Fruit fly (Drosophila melanogaster) whole organism, embryonic: ENCODE results near the gene SPoCk.
A peak's percentile ranks its signal among the peaks of the same experiment; 100 is the strongest.
"Not testable (repeated sequence)": the region's sequence is repeated elsewhere in the genome, so short reads cannot be mapped to it uniquely, and the experiment has no call there.

ENCODE experiments used
- Adf1 ChIP-seq: fragments of 200-800 bp; sonication (Bioruptor generic); IDR thresholded peaks from 2 replicates; pipeline ENCODE4 v1.3.6; 2022; ENCODE audit warnings: missing biosample characterization, missing genetic modification characterization
- Bgb ChIP-seq: fragments of 200-800 bp; sonication (Bioruptor generic); IDR thresholded peaks from 2 replicates; pipeline ENCODE4 v1.3.6; 2022; ENCODE audit warnings: missing biosample characterization, missing genetic modification characterization; ENCODE audit not compliant: partially characterized antibody
- CG10267 ChIP-seq: fragments of 200-800 bp; sonication (Bioruptor generic); optimal IDR thresholded peaks from 2 replicates; lab custom pipeline; 2018; ENCODE audit warnings: missing biosample characterization, mild to moderate bottlenecking, missing genetic modification characterization, moderate library complexity
- CG13624 ChIP-seq: fragments of 200-800 bp; sonication (Bioruptor generic); optimal IDR thresholded peaks from 2 replicates; lab custom pipeline; 2016; ENCODE audit warnings: missing biosample characterization, missing genetic modification characterization
- CG16779 ChIP-seq: fragments of 200-800 bp; sonication (Bioruptor generic); IDR thresholded peaks from 2 replicates; pipeline ENCODE4 v1.3.6; 2022; ENCODE audit warnings: missing biosample characterization, missing genetic modification characterization
- CG17568 ChIP-seq: fragments of 200-800 bp; sonication (Bioruptor generic); optimal IDR thresholded peaks from 2 replicates; lab custom pipeline; 2018; ENCODE audit warnings: missing biosample characterization, mild to moderate bottlenecking, missing genetic modification characterization, moderate library complexity
- CG18476 ChIP-seq: fragments of 200-800 bp; sonication (Bioruptor generic); optimal IDR thresholded peaks from 2 replicates; lab custom pipeline; 2016; ENCODE audit warnings: missing biosample characterization, mild to moderate bottlenecking, missing genetic modification characterization
- CG2199 ChIP-seq: fragments of 200-800 bp; sonication (Bioruptor generic); IDR thresholded peaks from 3 replicates; pipeline ENCODE4 v1.3.6; 2022; ENCODE audit warnings: missing biosample characterization, missing genetic modification characterization
- CG33213 ChIP-seq: fragments of 200-800 bp; sonication (Bioruptor generic); optimal IDR thresholded peaks from 3 replicates; lab custom pipeline; 2016; ENCODE audit warnings: missing biosample characterization, missing genetic modification characterization
- CG4404 ChIP-seq: fragments of 200-800 bp; sonication (Bioruptor generic); IDR thresholded peaks from 2 replicates; pipeline ENCODE4 v1.3.6; 2022; ENCODE audit warnings: missing biosample characterization, missing genetic modification characterization
- CG4820 ChIP-seq: fragments of 200-800 bp; sonication (Bioruptor generic); optimal IDR thresholded peaks from 3 replicates; lab custom pipeline; 2016; ENCODE audit warnings: missing biosample characterization, missing genetic modification characterization
- CG6689 ChIP-seq: fragments of 200-800 bp; sonication (Bioruptor generic); IDR thresholded peaks from 2 replicates; pipeline ENCODE4 v1.3.6; 2022; ENCODE audit warnings: missing biosample characterization, missing genetic modification characterization
- CG7357 ChIP-seq: fragments of 200-800 bp; sonication (Bioruptor generic); IDR thresholded peaks from 3 replicates; pipeline ENCODE4 v1.3.6; 2022; ENCODE audit warnings: missing biosample characterization, missing genetic modification characterization
- CG7745 ChIP-seq: fragments of 200-800 bp; sonication (Bioruptor generic); optimal IDR thresholded peaks from 2 replicates; lab custom pipeline; 2018; ENCODE audit warnings: missing biosample characterization, mild to moderate bottlenecking, missing genetic modification characterization, moderate library complexity
- CG8478 ChIP-seq: fragments of >200 bp; optimal IDR thresholded peaks from 2 replicates; lab custom pipeline; 2018
- Dad ChIP-seq: fragments of 200-800 bp; sonication (Bioruptor generic); optimal IDR thresholded peaks from 3 replicates; lab custom pipeline; 2016; ENCODE audit warnings: missing biosample characterization, missing genetic modification characterization
- Dbx ChIP-seq: fragments of 200-800 bp; sonication (Bioruptor generic); IDR thresholded peaks from 3 replicates; pipeline ENCODE4 v1.3.6; 2022; ENCODE audit warnings: missing biosample characterization, missing genetic modification characterization
- Dll ChIP-seq: fragments of 200-800 bp; sonication (Bioruptor generic); IDR thresholded peaks from 4 replicates; pipeline ENCODE4 v1.3.6; 2022; ENCODE audit warnings: missing biosample characterization, missing genetic modification characterization; ENCODE audit not compliant: partially characterized antibody
- Doc2 ChIP-seq: fragments of 200-800 bp; sonication (Bioruptor generic); IDR thresholded peaks from 2 replicates; pipeline ENCODE4 v1.3.6; 2022; ENCODE audit warnings: missing biosample characterization, missing genetic modification characterization
- Doc3 ChIP-seq: fragments of 200-800 bp; sonication (Bioruptor generic); IDR thresholded peaks from 3 replicates; pipeline ENCODE4 v1.3.6; 2022; ENCODE audit warnings: missing biosample characterization, missing genetic modification characterization; ENCODE audit not compliant: partially characterized antibody
- HLH54F ChIP-seq: fragments of 200-800 bp; sonication (Bioruptor generic); optimal IDR thresholded peaks from 3 replicates; lab custom pipeline; 2016; ENCODE audit warnings: missing biosample characterization, missing genetic modification characterization
- Hr51 ChIP-seq, 2 experiments: fragments of 200-800 bp; sonication (Bioruptor generic); optimal IDR thresholded peaks; 2 replicates in 1 of 2; 3 replicates in 1 of 2; lab custom pipeline; 2016 to 2018; ENCODE audit warnings: missing biosample characterization in 2 of 2, missing genetic modification characterization in 2 of 2, mild to moderate bottlenecking in 1 of 2, moderate library complexity in 1 of 2
- Hsf ChIP-seq: fragments of 200-800 bp; sonication (Bioruptor generic); optimal IDR thresholded peaks from 3 replicates; lab custom pipeline; 2016; ENCODE audit warnings: missing biosample characterization, missing genetic modification characterization
- Nf-YC ChIP-seq: fragments of 200-800 bp; optimal IDR thresholded peaks from 3 replicates; lab custom pipeline; 2019; ENCODE audit warnings: missing biosample characterization, mild to moderate bottlenecking, missing genetic modification characterization, moderate library complexity
- PHDP ChIP-seq: fragments of 200-800 bp; sonication (Bioruptor generic); optimal IDR thresholded peaks from 3 replicates; lab custom pipeline; 2018; ENCODE audit warnings: missing biosample characterization, mild to moderate bottlenecking, missing genetic modification characterization, moderate library complexity
- Trl ChIP-seq, 3 experiments: fragments of >200 bp in 2 of 3; fragments of 200-800 bp in 1 of 3; sonication (Bioruptor generic) in 1 of 3; optimal IDR thresholded peaks; 2 replicates in 1 of 3; 3 replicates in 2 of 3; lab custom pipeline; 2016 to 2017; ENCODE audit warnings: missing biosample characterization in 1 of 3, missing genetic modification characterization in 1 of 3
- Vsx1 ChIP-seq: fragments of 200-800 bp; sonication (Bioruptor generic); optimal IDR thresholded peaks from 2 replicates; lab custom pipeline; 2017; ENCODE audit warnings: missing biosample characterization, mild to moderate bottlenecking, missing genetic modification characterization, missing genetic modification reagents
- caup ChIP-seq: fragments of 200-800 bp; sonication (Bioruptor generic); optimal IDR thresholded peaks from 3 replicates; lab custom pipeline; 2017; ENCODE audit warnings: missing biosample characterization, mild to moderate bottlenecking, missing genetic modification characterization, moderate library complexity; ENCODE audit not compliant: severe bottlenecking
- cg ChIP-seq: fragments of 200-800 bp; sonication (Bioruptor generic); optimal IDR thresholded peaks from 3 replicates; lab custom pipeline; 2019; ENCODE audit warnings: missing biosample characterization, mild to moderate bottlenecking, missing genetic modification characterization, moderate library complexity
- chinmo ChIP-seq: fragments of 200-800 bp; sonication (Bioruptor generic); IDR thresholded peaks from 4 replicates; pipeline ENCODE4 v1.3.6; 2022; ENCODE audit warnings: missing biosample characterization, missing genetic modification characterization; ENCODE audit not compliant: partially characterized antibody
- dan ChIP-seq: fragments of 200-800 bp; sonication (Bioruptor generic); IDR thresholded peaks from 2 replicates; pipeline ENCODE4 v1.3.6; 2022; ENCODE audit warnings: missing biosample characterization, missing genetic modification characterization
- ewg ChIP-seq: fragments of 200-800 bp; sonication (Bioruptor generic); optimal IDR thresholded peaks from 3 replicates; lab custom pipeline; 2017; ENCODE audit warnings: mild to moderate bottlenecking, missing biosample characterization, missing genetic modification reagents, missing genetic modification characterization
- gfzf ChIP-seq: fragments of 200-800 bp; sonication (Bioruptor generic); optimal IDR thresholded peaks from 2 replicates; lab custom pipeline; 2016; ENCODE audit warnings: missing biosample characterization, mild to moderate bottlenecking, missing genetic modification characterization, moderate library complexity
- gt ChIP-seq: fragments of 200-800 bp; sonication (Bioruptor generic); IDR thresholded peaks from 2 replicates; pipeline ENCODE4 v1.3.6; 2022; ENCODE audit warnings: missing biosample characterization, missing genetic modification characterization
- mirr ChIP-seq: fragments of 200-800 bp; sonication (Bioruptor generic); optimal IDR thresholded peaks from 3 replicates; lab custom pipeline; 2018; ENCODE audit warnings: missing biosample characterization, mild to moderate bottlenecking, missing genetic modification characterization
- mld ChIP-seq: fragments of 200-800 bp; sonication (Bioruptor generic); IDR thresholded peaks from 3 replicates; pipeline ENCODE4 v1.3.6; 2022; ENCODE audit warnings: missing biosample characterization, missing genetic modification characterization; ENCODE audit not compliant: partially characterized antibody
- rib ChIP-seq: fragments of 200-800 bp; sonication (Bioruptor generic); IDR thresholded peaks from 2 replicates; pipeline ENCODE4 v1.3.6; 2022; ENCODE audit warnings: missing biosample characterization, missing genetic modification characterization
- stc ChIP-seq: fragments of 200-800 bp; sonication (Bioruptor generic); IDR thresholded peaks from 2 replicates; pipeline ENCODE4 v1.3.6; 2022; ENCODE audit warnings: missing biosample characterization, missing genetic modification characterization
- stwl ChIP-seq: fragments of 200-800 bp; sonication (Bioruptor generic); optimal IDR thresholded peaks from 3 replicates; lab custom pipeline; 2018; ENCODE audit warnings: missing biosample characterization, mild to moderate bottlenecking, missing genetic modification characterization, moderate library complexity
- trem ChIP-seq: fragments of 200-800 bp; optimal IDR thresholded peaks from 3 replicates; lab custom pipeline; 2019; ENCODE audit warnings: missing biosample characterization, mild to moderate bottlenecking, missing genetic modification characterization, moderate library complexity
- twi ChIP-seq: fragments of 200-800 bp; optimal IDR thresholded peaks from 2 replicates; lab custom pipeline; 2019; ENCODE audit warnings: missing biosample characterization, mild to moderate bottlenecking, missing genetic modification characterization, moderate library complexity
- vfl ChIP-seq: fragments of 200-800 bp; sonication (Bioruptor generic); optimal IDR thresholded peaks from 2 replicates; lab custom pipeline; 2016; ENCODE audit warnings: missing biosample characterization, missing genetic modification characterization

The SPoCk gene

dm6 chr3L:22720694-22721270, 28.5 kb upstream of the SPoCk start, which contains the start of gene mael:
Gene mael (plus strand): TSS chr3L:22721203.
- TF ChIP-seq Dll (GFP tag; lab: Robert Waterston, UW): 0 out of 4 replicates have a peak, but pooled peaks have one; percentile 18
- TF ChIP-seq stwl (tag; lab: Kevin White, UChicago): peak; percentile 39
- 0 out of 2 replicates have a peak, but pooled peaks have one; percentile 13 for TF ChIP-seq rib (GFP tag; lab: Robert Waterston, UW)
- TF ChIP-seq chinmo (GFP tag; lab: Robert Waterston, UW): 0 out of 4 replicates have a peak, but pooled peaks have one; percentile 33
- TF ChIP-seq Trl (optimal IDR thresholded peaks at IDR 0.05; lab: Kevin White, UChicago): peak; percentile 42 to 82
- TF ChIP-seq Trl (GFP tag; optimal IDR thresholded peaks at IDR 0.05; lab: Kevin White, UChicago): not testable (repeated sequence)
- peak; percentile 65 for TF ChIP-seq cg (GFP tag; lab: Kevin White, UChicago)
- peak; percentile 36 for TF ChIP-seq CG10267 (tag; lab: Kevin White, UChicago)
- 0 out of 3 replicates have a peak, but pooled peaks have one; percentile 6 for TF ChIP-seq Doc3 (GFP tag; lab: Robert Waterston, UW)
- TF ChIP-seq CG6689 (GFP tag; lab: Robert Waterston, UW): peak; percentile 71
- TF ChIP-seq, all 482 proteins: peak for 9; not testable (repeated sequence) for 473

DNA sequence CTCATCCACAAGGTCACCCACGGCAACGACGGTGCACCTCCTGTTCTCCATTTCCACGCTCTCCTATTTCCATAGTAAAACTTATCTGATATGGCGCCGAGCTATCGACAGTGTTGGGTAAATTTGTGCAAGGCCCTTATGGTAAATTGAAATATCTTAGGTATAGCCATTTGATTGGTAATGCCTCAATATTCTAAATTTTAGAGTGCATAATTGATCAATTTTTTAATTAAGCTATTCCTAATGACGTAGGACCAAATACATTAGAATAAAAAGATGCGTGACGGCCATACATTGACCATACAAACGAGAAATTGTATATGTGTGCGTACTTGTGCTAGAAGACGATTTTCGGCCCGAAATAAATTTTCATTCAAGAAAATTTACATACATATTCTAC, 27.3 kb upstream of the SPoCk start, which contains the start of gene CG14451:
Gene CG14451 (minus strand): TSS at position 101 of the 400 bp plus-strand sequence.
- TF ChIP-seq Dbx (GFP tag; lab: Robert Waterston, UW) (no peak), CG10267 (tag; lab: Kevin White, UChicago) (peak; percentile 12), stwl (tag; lab: Kevin White, UChicago) (peak; percentile 67), Hsf (GFP tag; lab: Kevin White, UChicago) (no peak), CG8478 (lab: Kevin White, UChicago) (no peak), CG33213 (GFP tag; lab: Kevin White, UChicago) (no peak), mld (GFP tag; lab: Robert Waterston, UW) (no peak), Vsx1 (GFP tag; lab: Kevin White, UChicago) (no peak), HLH54F (no peak), CG17568 (GFP tag; lab: Kevin White, UChicago) (no peak), gfzf (GFP tag; lab: Kevin White, UChicago) (no peak), stc (GFP tag; lab: Robert Waterston, UW) (no peak), CG2199 (GFP tag; lab: Robert Waterston, UW) (0 out of 3 replicates have a peak, but pooled peaks have one; percentile 41)

DNA sequence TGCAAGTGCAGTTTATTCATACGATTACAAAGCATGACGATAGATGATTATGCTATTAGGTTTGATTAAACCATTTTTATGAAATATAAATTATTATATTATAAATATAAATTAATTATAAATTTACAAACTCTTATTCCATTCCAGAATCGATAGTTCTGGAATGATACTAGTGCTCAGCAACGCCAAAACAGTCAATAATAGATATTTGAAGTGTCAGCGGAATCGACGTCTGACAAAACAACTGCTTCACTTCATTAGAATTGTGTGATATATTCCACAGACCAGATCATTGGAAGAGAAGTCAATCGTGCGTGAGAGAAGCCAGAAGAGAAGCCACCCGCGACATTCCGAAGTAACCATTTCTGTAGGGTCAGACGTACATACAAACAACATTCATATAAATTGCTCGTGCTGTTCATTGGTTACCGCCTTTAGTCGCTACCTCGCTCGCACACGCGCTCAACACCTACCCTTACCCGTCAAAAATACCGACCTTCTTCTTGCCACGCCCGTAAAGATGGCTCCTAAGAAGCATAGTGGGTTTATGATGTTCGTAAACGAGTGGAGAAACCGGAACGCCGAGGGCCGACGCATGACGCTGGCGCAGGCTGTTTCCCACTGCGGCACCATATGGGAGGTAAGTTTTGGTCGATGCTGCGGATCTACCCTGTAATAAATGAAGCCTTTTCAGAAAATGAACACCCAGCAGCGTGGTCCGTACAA, 25.0 kb upstream of the SPoCk start:
- TF ChIP-seq PHDP (tag; lab: Kevin White, UChicago): no peak
- no peak for TF ChIP-seq CG16779 (GFP tag; lab: Robert Waterston, UW)
- TF ChIP-seq CG4404 (GFP tag; lab: Robert Waterston, UW): no peak
- no peak for TF ChIP-seq CG4820
- TF ChIP-seq CG10267 (tag; lab: Kevin White, UChicago): peak; percentile 58
- no peak for TF ChIP-seq dan (GFP tag; lab: Robert Waterston, UW)
- TF ChIP-seq Doc3 (GFP tag; lab: Robert Waterston, UW): no peak
- TF ChIP-seq CG7357 (GFP tag; lab: Robert Waterston, UW): peak; percentile 33; the same call in 1 of the 3 replicates
- TF ChIP-seq trem (tag; lab: Kevin White, UChicago): no peak
- TF ChIP-seq Doc2 (GFP tag; lab: Robert Waterston, UW): no peak
- TF ChIP-seq Bgb: no peak
- peak; percentile 87 for TF ChIP-seq twi (tag; lab: Kevin White, UChicago)
- no peak for TF ChIP-seq CG13624
- no peak for TF ChIP-seq CG7745 (tag; lab: Kevin White, UChicago)
- TF ChIP-seq chinmo (GFP tag; lab: Robert Waterston, UW): 0 out of 4 replicates have a peak, but pooled peaks have one; percentile 39
- no peak for TF ChIP-seq CG18476 (GFP tag; lab: Kevin White, UChicago)
- peak; percentile 96 for TF ChIP-seq Nf-YC (tag; lab: Kevin White, UChicago)
- no peak for TF ChIP-seq Hr51 (GFP tag; optimal IDR thresholded peaks at IDR 0.05; lab: Kevin White, UChicago)
- TF ChIP-seq CG2199 (GFP tag; lab: Robert Waterston, UW): peak; percentile 75; the same call in 1 of the 3 replicates
- TF ChIP-seq ewg: peak; percentile 13
- 0 out of 2 replicates have a peak, but pooled peaks have one; percentile 27 for TF ChIP-seq Adf1 (GFP tag; lab: Robert Waterston, UW)
- no peak for TF ChIP-seq Dad (GFP tag; lab: Kevin White, UChicago)
- no peak for TF ChIP-seq mirr
- TF ChIP-seq gt (GFP tag; lab: Robert Waterston, UW): no peak
- TF ChIP-seq caup (GFP tag; lab: Kevin White, UChicago): no peak
- no peak for TF ChIP-seq vfl (GFP tag; lab: Kevin White, UChicago)
